Worm (Caenorhabditis elegans) whole organism, L3 larva: Measurements from ENCODE around the gene T26G10.4.

Source experiments
- ama-1 ChIP-seq: fragments of 150-350 bp; optimal IDR thresholded peaks from 2 replicates; lab custom pipeline; 2018
- daf-12 ChIP-seq: fragments of 150-350 bp; optimal IDR thresholded peaks from 2 replicates; lab custom pipeline; 2014; ENCODE audit warnings: missing biosample characterization, missing genetic modification reagents, missing genetic modification characterization
- elt-3 ChIP-seq, 3 experiments: fragments of 150-350 bp in 1 of 3; sonication (generic microtip) in 2 of 3; optimal IDR thresholded peaks; 2 replicates in 2 of 3; 4 replicates in 1 of 3; lab custom pipeline; 2014 to 2017; ENCODE audit warnings: missing biosample characterization in 3 of 3, missing genetic modification characterization in 3 of 3
- fos-1 ChIP-seq: fragments of 150-350 bp; optimal IDR thresholded peaks from 2 replicates; lab custom pipeline; 2014; ENCODE audit warnings: missing biosample characterization, missing genetic modification characterization
- nhr-237 ChIP-seq: fragments of 150-350 bp; optimal IDR thresholded peaks from 2 replicates; lab custom pipeline; 2014; ENCODE audit warnings: missing biosample characterization, missing genetic modification characterization
- nhr-77 ChIP-seq: fragments of 150-350 bp; optimal IDR thresholded peaks from 2 replicates; lab custom pipeline; 2014; ENCODE audit warnings: missing biosample characterization, missing genetic modification characterization
- pqm-1 ChIP-seq: fragments of 150-350 bp; optimal IDR thresholded peaks from 2 replicates; lab custom pipeline; 2017; ENCODE audit warnings: missing biosample characterization, missing genetic modification characterization, inconsistent platforms
- skn-1 ChIP-seq: fragments of 150-350 bp; optimal IDR thresholded peaks from 2 replicates; lab custom pipeline; 2014; ENCODE audit warnings: missing biosample characterization, missing genetic modification characterization
- unc-39 ChIP-seq: sonication (generic microtip); optimal IDR thresholded peaks from 4 replicates; lab custom pipeline; 2017; ENCODE audit warnings: missing biosample characterization, missing genetic modification characterization
- unc-62 ChIP-seq: fragments of 150-350 bp; sonication (generic microtip); optimal IDR thresholded peaks from 4 replicates; lab custom pipeline; 2014; ENCODE audit warnings: missing biosample characterization, missing genetic modification reagents, missing genetic modification characterization

DNA sequence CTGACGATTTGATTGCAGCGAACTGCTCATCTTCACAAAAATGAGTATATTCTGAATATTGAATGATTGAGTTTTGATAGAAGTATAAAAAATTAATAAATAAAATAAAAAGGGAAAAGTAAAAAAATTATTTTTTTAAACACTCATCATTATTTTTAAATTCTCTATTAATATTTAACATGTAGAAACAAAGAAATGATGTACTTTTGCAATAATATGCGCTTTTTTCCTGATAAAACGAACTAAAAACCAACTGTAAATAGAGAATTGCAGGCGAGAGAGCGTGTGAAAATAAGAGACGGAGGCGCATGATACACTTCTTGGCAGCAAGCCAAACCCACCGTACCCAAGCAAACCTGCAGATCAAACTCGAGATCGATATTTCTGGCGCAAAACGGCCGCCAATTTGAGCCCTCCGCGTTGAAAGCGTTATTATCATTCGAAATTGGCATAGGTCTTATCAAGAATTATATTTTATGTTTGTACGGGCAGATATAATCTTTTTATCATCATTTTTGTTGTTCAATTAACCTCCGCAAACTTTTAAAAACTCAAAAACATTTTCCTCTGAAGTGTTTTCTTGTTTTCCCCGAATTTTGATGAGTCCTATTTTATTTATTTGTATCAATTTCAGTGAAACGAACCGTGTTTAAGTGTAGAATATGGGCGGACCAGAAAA lies 35.8 kb downstream of the T26G10.4 start, which contains the start of the genes rheb-1 and spk-1:
- peak; percentile 24 for TF ChIP-seq unc-62 (GFP tag; lab: Kevin White, UChicago)
- TF ChIP-seq nhr-77 = no peak
- TF ChIP-seq daf-12 (tag; lab: Kevin White, UChicago) = no peak
- TF ChIP-seq fos-1 (tag; lab: Kevin White, UChicago) = no peak
- TF ChIP-seq elt-3 (tag; optimal IDR thresholded peaks at IDR 0.05; lab: Kevin White, UChicago) = no peak
- TF ChIP-seq pqm-1 (tag; lab: Kevin White, UChicago) = peak; percentile 96
- no peak for TF ChIP-seq unc-39 (tag; lab: Kevin White, UChicago)
- TF ChIP-seq ama-1 (lab: Kevin White, UChicago) = peak; percentile 65
- no peak for TF ChIP-seq nhr-237 (tag; lab: Kevin White, UChicago)
- TF ChIP-seq skn-1 (tag; lab: Kevin White, UChicago) = peak; percentile 39
